Comparison of ENCODE assay signal across 1 fruit fly cellular context in the genomic region with DNA sequence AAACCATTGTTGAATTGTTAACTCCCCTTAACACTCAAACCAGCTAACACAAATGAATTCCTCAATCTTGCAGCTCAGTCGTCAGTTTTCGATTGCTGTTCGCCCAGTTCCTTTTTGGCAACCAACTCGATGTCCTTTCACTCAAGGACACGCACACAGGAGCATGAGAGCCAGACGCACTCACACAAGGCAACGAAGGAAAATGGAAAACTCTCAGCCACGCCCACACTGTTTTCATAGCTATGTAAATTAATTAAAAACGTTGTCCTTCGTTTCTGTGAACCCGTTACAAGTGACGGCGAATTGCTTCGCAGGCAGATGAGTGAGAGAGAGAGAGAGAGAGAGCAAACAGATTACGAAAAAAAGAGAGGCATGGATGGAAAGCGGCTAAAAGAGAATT.
A peak's percentile ranks its signal among the peaks of the same experiment; 100 is the strongest.
TF ChIP-seq lines count a peak whose summit lies in the region.

No protein-coding gene starts in this region.

TF ChIP-seq in whole organism, embryonic, 481 proteins besides CTCF, POLR2A, EP300 and RAD21 (continued from another document):
- TF ChIP-seq Lpt (GFP tag; optimal IDR thresholded peaks at IDR 0.05; lab: Kevin White, UChicago) (no peak), CG2199 (GFP tag; IDR thresholded peaks at IDR 0.05; lab: Robert Waterston, UW) (0 out of 3 replicates have a peak, but pooled peaks have one; percentile 42), zen (tag; optimal IDR thresholded peaks at IDR 0.05; lab: Kevin White, UChicago) (peak; percentile 75), CG7928 (GFP tag; optimal IDR thresholded peaks at IDR 0.05; lab: Kevin White, UChicago) (no peak), Hsf (GFP tag; optimal IDR thresholded peaks at IDR 0.05; lab: Kevin White, UChicago) (no peak), CG11085 (GFP tag; IDR thresholded peaks at IDR 0.05; lab: Robert Waterston, UW) (no peak), CG1832 (GFP tag; optimal IDR thresholded peaks at IDR 0.05; lab: Kevin White, UChicago) (peak; percentile 0), CG32532 (GFP tag; IDR thresholded peaks at IDR 0.05; lab: Robert Waterston, UW) (no peak), her (GFP tag; optimal IDR thresholded peaks at IDR 0.05; lab: Kevin White, UChicago) (no peak), CG5180 (GFP tag; optimal IDR thresholded peaks at IDR 0.05; lab: Kevin White, UChicago) (no peak), CG14710 (tag; optimal IDR thresholded peaks at IDR 0.05; lab: Kevin White, UChicago) (no peak)
